Worm (Caenorhabditis elegans) whole organism, L4 larva: ENCODE measurements around the gene unc-52.

Source experiments
- F37D6.2 ChIP-seq: sonication (generic microtip); optimal IDR thresholded peaks from 2 replicates; lab custom pipeline; 2016; ENCODE audit warnings: mild to moderate bottlenecking, missing genetic modification characterization, missing compliant biosample characterization
- T26A8.4 ChIP-seq: fragments of 200-800 bp; sonication (Bioruptor generic); IDR thresholded peaks from 2 replicates; pipeline ENCODE4 v1.3.6; 2022; ENCODE audit warnings: missing genetic modification characterization, missing compliant biosample characterization
- Y105C5A.15 ChIP-seq: fragments of 200-800 bp; sonication (Bioruptor generic); IDR thresholded peaks from 2 replicates; pipeline ENCODE4 v1.3.6; 2022; ENCODE audit warnings: missing genetic modification characterization, missing compliant biosample characterization
- aha-1 ChIP-seq: fragments of 150-350 bp; peaks from one replicate; lab custom pipeline; 2014; ENCODE audit warnings: missing biosample characterization, missing genetic modification characterization
- ceh-20 ChIP-seq: fragments of 200-800 bp; sonication (Bioruptor generic); IDR thresholded peaks from 2 replicates; pipeline ENCODE4 v1.3.6; 2022; ENCODE audit warnings: missing genetic modification reagents, missing genetic modification characterization, missing compliant biosample characterization
- ceh-28 ChIP-seq: fragments of 150-350 bp; optimal IDR thresholded peaks from 2 replicates; lab custom pipeline; 2014; ENCODE audit warnings: missing biosample characterization, missing genetic modification reagents, missing genetic modification characterization
- ceh-44 ChIP-seq: fragments of 200-800 bp; sonication (Bioruptor generic); IDR thresholded peaks from 2 replicates; pipeline ENCODE4 v1.3.6; 2022; ENCODE audit warnings: missing genetic modification reagents, missing genetic modification characterization, missing compliant biosample characterization
- cey-2 ChIP-seq: sonication (generic microtip); optimal IDR thresholded peaks from 3 replicates; lab custom pipeline; 2017; ENCODE audit warnings: missing genetic modification characterization, mild to moderate bottlenecking, missing compliant biosample characterization, antibody characterized with exemption, borderline replicate concordance; ENCODE audit not compliant: insufficient read depth
- daf-19 ChIP-seq: fragments of 200-800 bp; sonication (Bioruptor generic); conservative IDR thresholded peaks from 2 replicates; pipeline ENCODE4 v1.3.6; 2022; ENCODE audit warnings: missing genetic modification characterization, missing compliant biosample characterization
- daf-8 ChIP-seq: fragments of 200-800 bp; sonication (Bioruptor generic); IDR thresholded peaks from 2 replicates; pipeline ENCODE4 v1.3.6; 2022; ENCODE audit warnings: missing genetic modification characterization, missing compliant biosample characterization
- dmd-6 ChIP-seq: fragments of 200-800 bp; sonication (Bioruptor generic); IDR thresholded peaks from 2 replicates; pipeline ENCODE4 v1.3.6; 2022; ENCODE audit warnings: missing genetic modification reagents, missing genetic modification characterization, missing compliant biosample characterization
- hlh-11 ChIP-seq: fragments of 200-800 bp; sonication (Bioruptor generic); optimal IDR thresholded peaks from 2 replicates; lab custom pipeline; 2018; ENCODE audit warnings: mild to moderate bottlenecking, missing genetic modification characterization, missing compliant biosample characterization
- hmg-1.1 ChIP-seq: fragments of 200-800 bp; sonication (Bioruptor generic); IDR thresholded peaks from 2 replicates; pipeline ENCODE4 v1.3.6; 2022; ENCODE audit warnings: missing genetic modification reagents, missing genetic modification characterization, missing compliant biosample characterization
- lim-7 ChIP-seq: fragments of 200-800 bp; sonication (Bioruptor generic); IDR thresholded peaks from 2 replicates; pipeline ENCODE4 v1.3.6; 2022; ENCODE audit warnings: missing genetic modification characterization, missing compliant biosample characterization
- lin-1 ChIP-seq: fragments of 200-800 bp; sonication (Bioruptor generic); IDR thresholded peaks from 2 replicates; pipeline ENCODE4 v1.3.6; 2022; ENCODE audit warnings: missing genetic modification reagents, missing genetic modification characterization, missing compliant biosample characterization
- lin-13 ChIP-seq: fragments of 150-350 bp; optimal IDR thresholded peaks from 2 replicates; lab custom pipeline; 2014; ENCODE audit warnings: missing biosample characterization, missing genetic modification reagents, missing genetic modification characterization
- lin-15B ChIP-seq: fragments of 150-350 bp; sonication (generic microtip); optimal IDR thresholded peaks from 3 replicates; lab custom pipeline; 2014; ENCODE audit warnings: missing biosample characterization, missing genetic modification characterization
- lin-38 ChIP-seq: fragments of 200-800 bp; sonication (Bioruptor generic); IDR thresholded peaks from 2 replicates; pipeline ENCODE4 v1.3.6; 2022; ENCODE audit warnings: missing genetic modification reagents, missing genetic modification characterization, missing compliant biosample characterization
- lin-39 ChIP-seq: fragments of 150-350 bp; optimal IDR thresholded peaks from 2 replicates; lab custom pipeline; 2014; ENCODE audit warnings: missing biosample characterization, missing genetic modification reagents, missing genetic modification characterization
- mdt-29 ChIP-seq: fragments of 200-800 bp; sonication (Bioruptor generic); IDR thresholded peaks from 2 replicates; pipeline ENCODE4 v1.3.6; 2022; ENCODE audit warnings: missing genetic modification reagents, missing genetic modification characterization, missing compliant biosample characterization
- mep-1 ChIP-seq: fragments of 150-350 bp; sonication (generic microtip); optimal IDR thresholded peaks from 3 replicates; lab custom pipeline; 2014; ENCODE audit warnings: missing biosample characterization, missing genetic modification characterization
- nhr-237 ChIP-seq: sonication (generic microtip); optimal IDR thresholded peaks from 2 replicates; lab custom pipeline; 2017; ENCODE audit warnings: missing biosample characterization, missing genetic modification characterization
- nhr-28 ChIP-seq: fragments of 150-350 bp; optimal IDR thresholded peaks from 2 replicates; lab custom pipeline; 2014; ENCODE audit warnings: missing biosample characterization, missing genetic modification characterization
- pha-4 ChIP-seq, 2 experiments: fragments of 150-350 bp in 1 of 2; fragments of 200-800 bp in 1 of 2; sonication (Bioruptor generic) in 1 of 2; IDR thresholded peaks in 1 of 2; optimal IDR thresholded peaks in 1 of 2; 2 replicates each; pipeline versions ENCODE4 v1.3.6 to Lab custom; 2014 to 2022; ENCODE audit warnings: missing genetic modification characterization in 2 of 2, missing genetic modification reagents in 2 of 2, missing biosample characterization in 1 of 2, missing compliant biosample characterization in 1 of 2
- php-3 ChIP-seq: fragments of 200-800 bp; sonication (Bioruptor generic); IDR thresholded peaks from 2 replicates; pipeline ENCODE4 v1.3.6; 2022; ENCODE audit warnings: missing genetic modification reagents, missing genetic modification characterization, missing compliant biosample characterization
- set-16 ChIP-seq: fragments of 200-800 bp; sonication (Bioruptor generic); IDR thresholded peaks from 2 replicates; pipeline ENCODE4 v1.3.6; 2022; ENCODE audit warnings: missing genetic modification reagents, missing genetic modification characterization, missing compliant biosample characterization
- snpc-4 ChIP-seq: fragments of 150-350 bp; optimal IDR thresholded peaks from 2 replicates; lab custom pipeline; 2014; ENCODE audit warnings: missing biosample characterization, missing genetic modification characterization
- spr-1 ChIP-seq: sonication (generic microtip); optimal IDR thresholded peaks from 2 replicates; lab custom pipeline; 2016; ENCODE audit warnings: mild to moderate bottlenecking, missing genetic modification characterization, missing compliant biosample characterization
- spr-3 ChIP-seq: fragments of 200-800 bp; sonication (Bioruptor generic); optimal IDR thresholded peaks from 2 replicates; lab custom pipeline; 2018; ENCODE audit warnings: mild to moderate bottlenecking, missing genetic modification characterization, missing compliant biosample characterization
- unc-62 ChIP-seq, 3 experiments: fragments of 150-350 bp in 1 of 3; sonication (generic microtip); optimal IDR thresholded peaks in 2 of 3; peaks in 1 of 3; 1 replicate in 1 of 3; 2 replicates in 2 of 3; lab custom pipeline; 2014 to 2017; ENCODE audit warnings: missing biosample characterization in 3 of 3, missing genetic modification characterization in 3 of 3, missing genetic modification reagents in 3 of 3, missing genotype in 1 of 3
- zfp-3 ChIP-seq: fragments of 200-800 bp; sonication (Bioruptor generic); conservative IDR thresholded peaks from 2 replicates; pipeline ENCODE4 v1.3.6; 2022; ENCODE audit warnings: missing genetic modification reagents, missing genetic modification characterization, missing compliant biosample characterization

Gene unc-52

DNA sequence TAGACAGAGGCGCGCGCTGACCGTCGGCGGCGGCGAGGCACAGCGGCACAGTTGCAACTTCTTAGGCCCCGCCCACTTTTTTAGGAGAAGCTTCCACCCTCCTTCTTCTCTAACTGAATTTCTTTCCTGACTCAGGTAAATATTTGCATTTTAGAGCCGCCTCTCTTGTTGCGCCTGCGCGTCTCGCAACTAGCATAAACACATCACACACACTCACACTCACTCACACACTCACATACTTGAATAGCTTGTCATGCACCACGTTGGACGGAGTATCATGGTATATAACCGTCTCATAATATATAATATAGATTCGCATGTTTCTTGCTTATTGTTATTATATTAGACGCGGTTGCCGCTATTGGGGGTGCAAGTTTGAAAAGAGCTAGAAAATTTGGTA is at the start of gene unc-52:
unc-52 (minus strand) TSS at position 80 of the 400 bp plus-strand sequence.
- TF ChIP-seq pha-4 (GFP tag; IDR thresholded peaks at IDR 0.05; lab: Robert Waterston, UW) = no peak
- peak; percentile 56 for TF ChIP-seq pha-4 (tag; optimal IDR thresholded peaks at IDR 0.05; lab: Kevin White, UChicago)
- peak; percentile 13; the same call in 1 of the 2 replicates for TF ChIP-seq set-16
- no peak for TF ChIP-seq T26A8.4 (GFP tag; lab: Robert Waterston, UW)
- TF ChIP-seq, all 104 proteins: peak for 2

DNA sequence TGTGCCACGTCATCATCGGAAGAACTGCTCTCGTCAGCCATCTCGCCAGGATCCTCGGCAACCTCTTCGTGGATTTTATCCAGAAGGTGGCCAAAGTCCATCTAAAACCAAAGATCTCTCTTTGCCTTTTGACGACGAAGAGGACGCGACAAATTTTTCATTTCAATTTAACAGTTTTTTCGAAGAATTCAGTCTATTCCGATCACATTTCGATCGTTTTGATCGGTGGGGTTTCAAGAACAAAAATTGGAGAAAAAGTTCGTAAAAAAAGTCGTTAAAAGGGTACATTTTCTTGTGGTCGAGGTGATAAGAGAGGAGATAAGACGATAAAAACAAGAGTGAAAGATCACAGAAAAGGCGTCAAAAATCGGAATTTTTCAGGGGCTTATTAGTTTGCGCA is 49.2 kb upstream of the unc-52 start, which contains the start of gene glna-1:
glna-1 (minus strand) TSS at position 101 of the 400 bp plus-strand sequence.
- peak; percentile 4 for TF ChIP-seq nhr-28 (tag; lab: Kevin White, UChicago)
- TF ChIP-seq dmd-6 (GFP tag; lab: Robert Waterston, UW) = peak; percentile 35; the same call in 1 of the 2 replicates
- TF ChIP-seq mdt-29 (GFP tag; lab: Robert Waterston, UW) = no peak
- no peak for TF ChIP-seq spr-3 (GFP tag; lab: Kevin White, UChicago)
- 0 out of 2 replicates have a peak, but pooled peaks have one; percentile 18 for TF ChIP-seq php-3 (GFP tag; lab: Robert Waterston, UW)

DNA sequence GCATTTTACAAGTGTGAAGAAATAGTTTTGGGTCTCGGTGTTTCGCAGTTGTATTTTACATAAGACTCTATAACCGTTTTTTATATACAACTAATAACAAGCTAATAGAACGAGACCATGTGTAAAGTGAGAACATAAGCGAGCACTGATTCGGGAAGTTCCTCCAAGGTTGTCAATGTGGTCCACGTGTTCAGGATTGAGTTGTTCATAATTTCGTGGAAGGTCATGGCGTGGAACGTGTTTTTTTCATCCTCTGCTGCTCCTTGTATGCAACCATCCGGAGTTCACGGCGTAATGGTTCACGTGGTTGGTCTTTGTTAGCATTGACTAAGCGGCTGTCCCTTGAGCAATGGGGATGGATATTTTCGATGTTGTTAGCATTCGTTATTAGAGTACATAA is 43.9 kb upstream of the unc-52 start:
- TF ChIP-seq aha-1 (tag; lab: Kevin White, UChicago) (peak; percentile 95), Y105C5A.15 (GFP tag; lab: Robert Waterston, UW) (no peak)
- TF ChIP-seq, all 104 proteins: peak for 1

DNA sequence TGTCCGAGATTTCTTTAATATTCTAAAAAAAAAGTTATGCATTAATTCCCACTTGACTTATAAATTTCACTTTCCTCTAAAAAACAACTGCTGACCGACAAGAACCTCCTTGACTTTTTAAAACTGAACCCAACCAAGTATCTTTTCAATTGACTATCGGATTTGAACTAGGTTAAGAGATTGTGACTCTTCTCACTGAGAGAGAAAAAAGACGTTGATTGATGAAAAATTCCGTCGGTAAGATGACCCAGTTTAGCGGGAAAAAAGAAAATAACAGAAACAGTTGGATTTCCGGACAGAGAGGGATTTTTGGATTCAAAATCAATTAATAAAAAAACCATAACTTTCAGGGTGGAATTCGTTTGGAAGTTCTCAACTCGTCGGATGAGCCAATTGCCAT is 22.2 kb upstream of the unc-52 start:
- TF ChIP-seq ceh-28 (tag; lab: Kevin White, UChicago) = no peak
- TF ChIP-seq unc-62 (GFP tag; optimal IDR thresholded peaks at IDR 0.05 in 1 of 2; lab: Kevin White, UChicago) = peak in 1 of 2 experiments; percentile 82
- no peak for TF ChIP-seq unc-62 (tag; optimal IDR thresholded peaks at IDR 0.05; lab: Kevin White, UChicago)
- TF ChIP-seq nhr-237 (tag; lab: Kevin White, UChicago) = no peak
- TF ChIP-seq F37D6.2 (tag; lab: Kevin White, UChicago) = no peak
- no peak for TF ChIP-seq lin-13 (GFP tag; lab: Kevin White, UChicago)
- TF ChIP-seq mep-1 (tag; lab: Kevin White, UChicago) = no peak
- TF ChIP-seq Y105C5A.15 (GFP tag; lab: Robert Waterston, UW) = no peak

DNA sequence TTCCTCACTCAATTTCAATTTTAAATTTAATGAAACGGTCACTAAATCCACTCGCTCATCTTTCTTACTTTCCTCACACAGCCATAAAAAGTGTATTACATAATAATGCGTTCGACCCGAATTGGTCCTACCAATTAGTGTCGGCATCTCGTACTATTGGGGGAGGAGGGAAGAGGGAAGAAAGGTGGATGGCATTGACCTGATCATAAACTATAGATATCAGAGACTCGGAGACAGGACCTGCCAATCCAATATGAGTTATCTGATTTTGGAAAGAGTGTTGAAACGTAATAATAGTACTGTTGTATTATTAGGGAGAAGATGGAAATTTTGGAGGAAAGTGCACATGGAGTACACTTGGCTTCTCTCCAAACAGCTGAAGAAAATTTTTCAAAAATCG is 21.7 kb upstream of the unc-52 start:
- TF ChIP-seq hlh-11 (tag; lab: Kevin White, UChicago) (no peak), lim-7 (GFP tag; lab: Robert Waterston, UW) (no peak), lin-1 (no peak), lin-39 (tag; lab: Kevin White, UChicago) (no peak), aha-1 (tag; lab: Kevin White, UChicago) (peak; percentile 0), ceh-44 (GFP tag; lab: Robert Waterston, UW) (no peak)
- TF ChIP-seq, all 104 proteins: peak for 1

DNA sequence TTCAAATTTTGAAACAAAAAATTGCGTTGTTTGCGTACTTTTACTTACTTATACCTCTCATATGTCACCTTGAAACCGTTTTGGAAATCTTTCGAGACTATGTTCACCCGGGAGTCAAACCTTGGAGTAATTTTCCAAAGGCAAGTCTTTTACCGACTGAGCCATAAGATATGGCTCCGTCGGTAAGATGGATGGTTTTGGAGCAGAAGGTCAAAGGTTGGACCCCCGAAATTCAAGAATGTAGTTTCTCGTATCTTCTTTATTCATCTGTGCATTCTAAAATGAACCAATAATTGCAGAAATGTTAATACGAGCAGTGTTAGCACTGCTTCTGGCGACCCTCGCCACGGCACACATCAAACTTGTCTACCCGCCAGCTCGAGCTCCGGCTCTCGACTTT is 21.0 kb upstream of the unc-52 start, which contains the start of gene C09F9.2:
C09F9.2 (plus strand) TSS at position 301 of the 400 bp plus-strand sequence.
- TF ChIP-seq ceh-20 (GFP tag; lab: Robert Waterston, UW) (no peak), aha-1 (tag; lab: Kevin White, UChicago) (peak; percentile 85)

DNA sequence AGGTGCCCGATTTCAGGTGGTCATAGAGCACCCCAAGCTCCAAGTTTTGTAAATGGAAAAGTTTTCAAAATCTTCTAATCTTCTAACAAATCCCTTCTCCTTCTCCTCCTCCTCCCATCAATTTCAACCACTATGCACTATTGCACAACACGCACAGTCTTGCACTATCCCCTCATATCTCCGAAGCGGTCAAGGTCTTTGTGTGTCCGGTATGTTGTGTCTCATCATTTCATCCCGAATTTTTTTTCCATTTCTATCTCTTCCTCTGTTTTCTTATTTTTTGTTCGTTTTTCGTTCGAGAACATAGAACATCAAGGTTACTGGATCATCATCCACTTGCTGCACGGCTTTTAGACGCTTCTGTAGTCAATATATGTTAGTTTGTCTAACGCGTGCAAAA is 19.9 kb upstream of the unc-52 start:
- no peak for TF ChIP-seq snpc-4 (tag; lab: Kevin White, UChicago)
- no peak for TF ChIP-seq nhr-28 (tag; lab: Kevin White, UChicago)
- TF ChIP-seq daf-19 (GFP tag; lab: Robert Waterston, UW) = no peak
- no peak for TF ChIP-seq lin-38 (GFP tag; lab: Robert Waterston, UW)
- no peak for TF ChIP-seq lin-15B (tag; lab: Kevin White, UChicago)
- no peak for TF ChIP-seq zfp-3 (GFP tag; lab: Robert Waterston, UW)
- TF ChIP-seq spr-1 (tag; lab: Kevin White, UChicago) = no peak
- no peak for TF ChIP-seq hmg-1.1
- no peak for TF ChIP-seq cey-2 (tag; lab: Kevin White, UChicago)
- TF ChIP-seq daf-8 (GFP tag; lab: Robert Waterston, UW) = no peak
- TF ChIP-seq, all 104 proteins: peak for 0
